Worm (Caenorhabditis elegans) whole organism, L2 larva: ENCODE data around the gene F41G3.6.

Experiments
- egl-27 ChIP-seq: sonication (generic microtip); optimal IDR thresholded peaks from 3 replicates; lab custom pipeline; 2017; ENCODE audit warnings: missing biosample characterization, missing genetic modification reagents, missing genetic modification characterization
- nhr-11 ChIP-seq: fragments of 150-350 bp; optimal IDR thresholded peaks from 2 replicates; lab custom pipeline; 2014; ENCODE audit warnings: missing biosample characterization, missing genetic modification characterization
- nhr-237 ChIP-seq: fragments of 150-350 bp; optimal IDR thresholded peaks from 2 replicates; lab custom pipeline; 2014; ENCODE audit warnings: missing biosample characterization, missing genetic modification characterization
- skn-1 ChIP-seq: sonication (generic microtip); optimal IDR thresholded peaks from 2 replicates; lab custom pipeline; 2017; ENCODE audit warnings: missing biosample characterization, missing genetic modification characterization
- unc-55 ChIP-seq: fragments of 150-350 bp; sonication (generic microtip); optimal IDR thresholded peaks from 3 replicates; lab custom pipeline; 2014; ENCODE audit warnings: missing biosample characterization, missing genetic modification reagents, missing genetic modification characterization
- unc-62 ChIP-seq: fragments of 150-350 bp; optimal IDR thresholded peaks from 2 replicates; lab custom pipeline; 2014; ENCODE audit warnings: missing biosample characterization, missing genetic modification reagents, missing genetic modification characterization

DNA sequence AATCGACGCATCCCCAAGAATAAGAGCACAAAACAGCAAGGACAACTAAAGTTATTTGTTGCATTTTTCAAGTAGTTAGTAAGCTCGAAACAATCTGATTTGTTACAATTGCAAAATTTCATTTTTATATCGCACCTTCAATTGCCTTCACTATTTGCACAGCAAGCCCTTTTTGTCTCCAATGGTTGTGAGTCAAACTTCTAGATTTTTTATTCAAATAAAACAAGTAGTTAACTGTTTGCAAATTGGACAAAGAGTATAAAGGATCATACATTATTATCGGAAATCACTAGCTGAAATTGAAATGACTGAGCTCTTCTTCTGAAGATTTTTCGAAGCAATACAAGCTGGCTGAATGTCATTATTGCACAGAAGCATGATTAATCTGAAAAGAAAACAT lies 10.1 kb downstream of the F41G3.6 start, which contains the start of gene F41G3.21:
- TF ChIP-seq nhr-237 (tag; lab: Kevin White, UChicago) = no peak
- TF ChIP-seq egl-27 = no peak
- no peak for TF ChIP-seq nhr-11 (tag; lab: Kevin White, UChicago)
- no peak for TF ChIP-seq unc-62 (GFP tag; lab: Kevin White, UChicago)
- TF ChIP-seq unc-55 (GFP tag; lab: Kevin White, UChicago) = no peak
- TF ChIP-seq skn-1 (tag; lab: Kevin White, UChicago) = no peak
